Worm (Caenorhabditis elegans) whole organism, early embryonic: ENCODE measurements around the gene pitr-2.

Experiments
- B0310.2 ChIP-seq: sonication (generic microtip); optimal IDR thresholded peaks from 2 replicates; lab custom pipeline; 2016; ENCODE audit warnings: mild to moderate bottlenecking, missing genetic modification characterization, missing compliant biosample characterization
- F13C5.2 ChIP-seq: sonication (generic microtip); optimal IDR thresholded peaks from 2 replicates; lab custom pipeline; 2017; ENCODE audit warnings: mild to moderate bottlenecking, missing genetic modification characterization, inconsistent platforms, missing compliant biosample characterization
- aly-1 ChIP-seq: sonication (generic microtip); optimal IDR thresholded peaks from 2 replicates; lab custom pipeline; 2016; ENCODE audit warnings: missing genetic modification characterization, missing compliant biosample characterization
- ama-1 ChIP-seq: fragments of 150-350 bp; optimal IDR thresholded peaks from 2 replicates; lab custom pipeline; 2014
- ceh-13 ChIP-seq: fragments of 200-800 bp; sonication (Bioruptor generic); optimal IDR thresholded peaks from 2 replicates; lab custom pipeline; 2018; ENCODE audit warnings: mild to moderate bottlenecking, missing genetic modification characterization, missing compliant biosample characterization
- ceh-36 ChIP-seq: sonication (generic microtip); optimal IDR thresholded peaks from 2 replicates; lab custom pipeline; 2016; ENCODE audit warnings: missing genetic modification characterization, inconsistent platforms, missing compliant biosample characterization
- ets-7 ChIP-seq: sonication (generic microtip); optimal IDR thresholded peaks from 2 replicates; lab custom pipeline; 2016; ENCODE audit warnings: missing genotype, missing genetic modification characterization, missing compliant biosample characterization
- flt-1 ChIP-seq: fragments of 200-800 bp; sonication (Bioruptor generic); IDR thresholded peaks from 2 replicates; pipeline ENCODE4 v1.3.6; 2022; ENCODE audit warnings: missing genetic modification characterization, missing compliant biosample characterization
- hmbx-1 ChIP-seq: sonication (generic microtip); optimal IDR thresholded peaks from 2 replicates; lab custom pipeline; 2016; ENCODE audit warnings: mild to moderate bottlenecking, missing genetic modification characterization, missing compliant biosample characterization
- hmg-4 ChIP-seq: fragments of 200-800 bp; sonication (Bioruptor generic); optimal IDR thresholded peaks from 2 replicates; lab custom pipeline; 2018; ENCODE audit warnings: mild to moderate bottlenecking, missing genetic modification characterization, missing compliant biosample characterization
- hnd-1 ChIP-seq: sonication (generic microtip); optimal IDR thresholded peaks from 2 replicates; lab custom pipeline; 2016; ENCODE audit warnings: missing genetic modification characterization, missing compliant biosample characterization
- pes-1 ChIP-seq: fragments of 200-800 bp; sonication (Bioruptor generic); IDR thresholded peaks from 2 replicates; pipeline ENCODE4 v1.3.6; 2022; ENCODE audit warnings: missing genetic modification reagents, missing genetic modification characterization, missing compliant biosample characterization
- scrt-1 ChIP-seq: fragments of 200-800 bp; sonication (Bioruptor generic); IDR thresholded peaks from 2 replicates; pipeline ENCODE4 v1.3.6; 2022; ENCODE audit warnings: missing genetic modification characterization, missing compliant biosample characterization
- sea-1 ChIP-seq: fragments of 200-800 bp; sonication (Bioruptor generic); conservative IDR thresholded peaks from 2 replicates; pipeline ENCODE4 v1.3.6; 2022; ENCODE audit warnings: missing genetic modification characterization, missing compliant biosample characterization
- tbx-11 ChIP-seq: fragments of 200-800 bp; sonication (Bioruptor generic); IDR thresholded peaks from 2 replicates; pipeline ENCODE4 v1.3.6; 2022; ENCODE audit warnings: missing genetic modification characterization, missing compliant biosample characterization
- tbx-37 ChIP-seq: fragments of 200-800 bp; sonication (Bioruptor generic); conservative IDR thresholded peaks from 2 replicates; pipeline ENCODE4 v1.3.6; 2022; ENCODE audit warnings: missing genetic modification reagents, missing genetic modification characterization, missing compliant biosample characterization
- tra-4 ChIP-seq: sonication (generic microtip); optimal IDR thresholded peaks from 2 replicates; lab custom pipeline; 2017; ENCODE audit warnings: missing genetic modification characterization, missing compliant biosample characterization

Gene pitr-2

DNA sequence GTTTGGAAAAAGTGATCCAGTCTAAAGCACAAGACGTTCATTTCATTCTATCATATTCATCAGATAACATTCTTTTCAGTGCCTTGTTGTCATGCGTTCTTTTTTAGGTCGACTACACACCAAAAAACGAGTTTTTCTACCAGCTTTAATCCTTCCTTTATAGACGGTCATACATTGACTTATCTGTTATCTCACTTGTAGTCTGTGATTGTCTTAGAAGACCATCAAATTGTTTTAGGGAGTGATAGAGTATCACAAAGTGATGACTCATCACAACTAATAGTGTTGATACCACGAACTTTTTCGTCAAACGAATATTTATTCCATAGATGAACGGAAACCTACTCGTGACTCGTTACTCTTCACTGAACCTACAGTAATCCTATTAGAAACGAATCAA, 51.7 kb downstream of the pitr-2 start:
- no peak for TF ChIP-seq tbx-11
- no peak for TF ChIP-seq hmg-4 (GFP tag; lab: Kevin White, UChicago)
- TF ChIP-seq scrt-1: no peak
- TF ChIP-seq flt-1: no peak
- TF ChIP-seq hnd-1 (tag; lab: Kevin White, UChicago): no peak
- no peak for TF ChIP-seq ama-1
- no peak for TF ChIP-seq ceh-13 (GFP tag; lab: Kevin White, UChicago)
- no peak for TF ChIP-seq B0310.2 (tag; lab: Kevin White, UChicago)
- no peak for TF ChIP-seq tbx-37 (GFP tag; lab: Robert Waterston, UW)
- TF ChIP-seq F13C5.2 (tag; lab: Kevin White, UChicago): no peak
- no peak for TF ChIP-seq pes-1 (GFP tag; lab: Robert Waterston, UW)
- no peak for TF ChIP-seq tra-4
- no peak for TF ChIP-seq hmbx-1 (tag; lab: Kevin White, UChicago)
- no peak for TF ChIP-seq ets-7 (tag; lab: Kevin White, UChicago)
- no peak for TF ChIP-seq sea-1 (GFP tag; lab: Robert Waterston, UW)
- no peak for TF ChIP-seq ceh-36
- no peak for TF ChIP-seq aly-1 (tag; lab: Kevin White, UChicago)
